Worm (Caenorhabditis elegans): ENCODE measurements around the gene ltd-1.

ltd-1 gene

ce11 chrII:8052172-8052571 is 40.4 kb downstream of the ltd-1 start:
- TF ChIP-seq unc-62 (GFP tag; optimal IDR thresholded peaks at IDR 0.05 in 1 of 2) (peak in 1 of 2 experiments; percentile 7), unc-62 (tag; optimal IDR thresholded peaks at IDR 0.05) (no peak), zag-1 (tag; optimal IDR thresholded peaks at IDR 0.05) (no peak)

ce11 chrII:8051330-8051729 is 41.2 kb downstream of the ltd-1 start:
- TF ChIP-seq aly-2 (tag; optimal IDR thresholded peaks at IDR 0.05) (no peak), aha-1 (tag) (peak; percentile 88)

ce11 chrII:8050477-8050876 is 42.1 kb downstream of the ltd-1 start, which contains the start of gene mtre-1:
Gene mtre-1, minus strand, starts transcription at chrII:8050577.
- TF ChIP-seq unc-62 (GFP tag; optimal IDR thresholded peaks at IDR 0.05 in 1 of 2) (peak in 1 of 2 experiments; percentile 15), unc-62 (tag; optimal IDR thresholded peaks at IDR 0.05) (no peak), nhr-10 (tag; optimal IDR thresholded peaks at IDR 0.05) (no peak)

ce11 chrII:8047264-8047663 is 45.3 kb downstream of the ltd-1 start, which contains the start of gene apn-1:
Gene apn-1, plus strand, starts transcription at chrII:8047564.
- TF ChIP-seq unc-39 (tag; optimal IDR thresholded peaks at IDR 0.05) = no peak
- TF ChIP-seq unc-62 (GFP tag; optimal IDR thresholded peaks at IDR 0.05 in 1 of 2) = peak in 1 of 2 experiments; percentile 52
- TF ChIP-seq unc-62 (tag; optimal IDR thresholded peaks at IDR 0.05) = no peak

ce11 chrII:8042289-8042688 is 50.3 kb downstream of the ltd-1 start, which contains the start of gene T05H10.1:
Gene T05H10.1, plus strand, starts transcription at chrII:8042589.
- TF ChIP-seq Y75B8A.6 (GFP tag; IDR thresholded peaks at IDR 0.05) (no peak), daf-8 (GFP tag; IDR thresholded peaks at IDR 0.05) (no peak), F26F4.8 (GFP tag; conservative IDR thresholded peaks at IDR 0.05) (no peak), nhr-25 (tag; optimal IDR thresholded peaks at IDR 0.05; ENCODE audit: borderline replicate concordance, insufficient read depth) (no peak), fkh-10 (GFP tag; optimal IDR thresholded peaks at IDR 0.05) (no peak), mes-2 (tag; optimal IDR thresholded peaks at IDR 0.05; ENCODE audit: poor library complexity, severe bottlenecking) (no peak), F10B5.3 (tag; optimal IDR thresholded peaks at IDR 0.05) (no peak), lsy-2 (tag; optimal IDR thresholded peaks at IDR 0.05) (no peak), dmd-8 (GFP tag; IDR thresholded peaks at IDR 0.05) (no peak), hmg-1.1 (GFP tag; IDR thresholded peaks at IDR 0.05) (no peak), mxl-2 (GFP tag; conservative IDR thresholded peaks at IDR 0.05) (no peak), zag-1 (tag; optimal IDR thresholded peaks at IDR 0.05) (no peak), jun-1 (tag; optimal IDR thresholded peaks at IDR 0.05) (no peak), ceh-32 (tag; optimal IDR thresholded peaks at IDR 0.05; ENCODE audit: poor library complexity) (no peak)

- peak in 1 of 2 experiments; percentile 74 for TF ChIP-seq lsy-2 (tag; optimal IDR thresholded peaks at IDR 0.05)
- no peak for TF ChIP-seq lim-7 (GFP tag; IDR thresholded peaks at IDR 0.05)
- no peak for TF ChIP-seq F10B5.3 (tag; optimal IDR thresholded peaks at IDR 0.05)
- TF ChIP-seq ceh-28 (tag; optimal IDR thresholded peaks at IDR 0.05) = no peak
- TF ChIP-seq hmg-1.1 (GFP tag; IDR thresholded peaks at IDR 0.05) = no peak
- peak; percentile 26 for TF ChIP-seq dpl-1 (GFP tag; optimal IDR thresholded peaks at IDR 0.05)
- TF ChIP-seq Y48G9A.11 (GFP tag; IDR thresholded peaks at IDR 0.05) = 0 out of 2 replicates have a peak, but pooled peaks have one; percentile 37
- TF ChIP-seq nhr-76 (tag; optimal IDR thresholded peaks at IDR 0.05) = no peak
- TF ChIP-seq ama-1 (optimal IDR thresholded peaks at IDR 0.05) = no peak
- TF ChIP-seq snpc-1.2 (GFP tag; IDR thresholded peaks at IDR 0.05) = no peak
- no peak for TF ChIP-seq lin-1 (GFP tag; IDR thresholded peaks at IDR 0.05)
- TF ChIP-seq unc-39 (tag; optimal IDR thresholded peaks at IDR 0.05) = no peak
- TF ChIP-seq mdl-1 (tag; optimal IDR thresholded peaks at IDR 0.05) = no peak
- no peak for TF ChIP-seq saeg-2 (GFP tag; IDR thresholded peaks at IDR 0.05)
- TF ChIP-seq arid-1 (GFP tag; conservative IDR thresholded peaks at IDR 0.05) = no peak
- TF ChIP-seq tra-1 (GFP tag; IDR thresholded peaks at IDR 0.05) = no peak
- TF ChIP-seq hlh-30 (tag; optimal IDR thresholded peaks at IDR 0.05; ENCODE audit: insufficient read depth) = peak; percentile 70
- no peak for TF ChIP-seq lin-13 (GFP tag; optimal IDR thresholded peaks at IDR 0.05)
- no peak for TF ChIP-seq nhr-41 (GFP tag; IDR thresholded peaks at IDR 0.05)
- no peak for TF ChIP-seq madf-5 (GFP tag; IDR thresholded peaks at IDR 0.05)
- TF ChIP-seq snpc-4 (tag; optimal IDR thresholded peaks at IDR 0.05) = no peak
- no peak for TF ChIP-seq madf-9 (GFP tag; conservative IDR thresholded peaks at IDR 0.05)
- no peak for TF ChIP-seq fkh-10 (GFP tag; optimal IDR thresholded peaks at IDR 0.05)
- no peak for TF ChIP-seq rbr-2 (tag; optimal IDR thresholded peaks at IDR 0.05)
- TF ChIP-seq aha-1 (tag) = peak; percentile 50
- TF ChIP-seq lir-3 (tag; optimal IDR thresholded peaks at IDR 0.05) = no peak
- TF ChIP-seq Y75B8A.6 (GFP tag; IDR thresholded peaks at IDR 0.05) = no peak
- peak; percentile 96 for TF ChIP-seq T20F7.1 (GFP tag; optimal IDR thresholded peaks at IDR 0.05)
Observed at ce11 chrII:8041642-8042041, 50.9 kb downstream of the ltd-1 start.
